Fruit fly (Drosophila melanogaster): Measurements from ENCODE around the gene nrv2.
A peak's percentile ranks its signal among the peaks of the same experiment; 100 is the strongest.

nrv2 gene

dm6 chr2L:6787029-6787972 lies 11.4 kb downstream of the nrv2 start (continued):
- TF ChIP-seq Ada2b (GFP tag; IDR thresholded peaks at IDR 0.05) = peak; percentile 83
- peak; percentile 9; the same call in 1 of the 2 replicates for TF ChIP-seq bowl (GFP tag; IDR thresholded peaks at IDR 0.05)
- peak; percentile 97 for TF ChIP-seq Six4 (GFP tag; optimal IDR thresholded peaks at IDR 0.05)
- peak; percentile 99 for TF ChIP-seq CG30403 (GFP tag; optimal IDR thresholded peaks at IDR 0.05)
- peak; percentile 95 for TF ChIP-seq Atf3 (GFP tag; optimal IDR thresholded peaks at IDR 0.05)
- TF ChIP-seq CG1602 (GFP tag; optimal IDR thresholded peaks at IDR 0.05) = peak; percentile 94
- TF ChIP-seq MESR4 (GFP tag; optimal IDR thresholded peaks at IDR 0.05) = peak; percentile 0
- TF ChIP-seq NC2α (GFP tag; optimal IDR thresholded peaks at IDR 0.05) = peak; percentile 86
- TF ChIP-seq da (GFP tag; optimal IDR thresholded peaks at IDR 0.05) = peak; percentile 95
- TF ChIP-seq CG8281 (tag; optimal IDR thresholded peaks at IDR 0.05) = peak; percentile 87
- peak; percentile 84 for TF ChIP-seq CG18011 (GFP tag; optimal IDR thresholded peaks at IDR 0.05)
- TF ChIP-seq CG2129 (GFP tag; IDR thresholded peaks at IDR 0.05; ENCODE audit: partially characterized antibody) = no peak
- peak; percentile 79 for TF ChIP-seq YL-1 (GFP tag; optimal IDR thresholded peaks at IDR 0.05)
- TF ChIP-seq BEAF-32 (GFP tag; optimal IDR thresholded peaks at IDR 0.05) = peak; percentile 18
- TF ChIP-seq CG12299 (tag; optimal IDR thresholded peaks at IDR 0.05) = peak; percentile 91
- TF ChIP-seq CG9437 (GFP tag; optimal IDR thresholded peaks at IDR 0.05) = peak; percentile 97
- TF ChIP-seq her (GFP tag; optimal IDR thresholded peaks at IDR 0.05) = peak; percentile 94
- TF ChIP-seq zfh1 (GFP tag; IDR thresholded peaks at IDR 0.05) = peak; percentile 85
- TF ChIP-seq salm (tag; optimal IDR thresholded peaks at IDR 0.05) = peak; percentile 80
- TF ChIP-seq CG4617 (GFP tag; optimal IDR thresholded peaks at IDR 0.05; ENCODE audit: borderline replicate concordance) = peak; percentile 74
- peak; percentile 94 for TF ChIP-seq chinmo (GFP tag; IDR thresholded peaks at IDR 0.05; ENCODE audit: partially characterized antibody)
- TF ChIP-seq gcm (GFP tag; optimal IDR thresholded peaks at IDR 0.05) = peak; percentile 86
- peak; percentile 55; the same call in 1 of the 2 replicates for TF ChIP-seq Dip2 (GFP tag; IDR thresholded peaks at IDR 0.05)
- TF ChIP-seq CG11247 (GFP tag; IDR thresholded peaks at IDR 0.05) = peak; percentile 73
- peak; percentile 78 for TF ChIP-seq sd (tag; optimal IDR thresholded peaks at IDR 0.05)
- peak; percentile 92 to 96 for TF ChIP-seq chif (GFP tag; optimal IDR thresholded peaks at IDR 0.05)
- no peak for TF ChIP-seq nerfin-2 (GFP tag; IDR thresholded peaks at IDR 0.05; ENCODE audit: partially characterized antibody)
- no peak for TF ChIP-seq bbx (GFP tag; IDR thresholded peaks at IDR 0.05; ENCODE audit: partially characterized antibody)
- TF ChIP-seq CG9797 (GFP tag; optimal IDR thresholded peaks at IDR 0.05) = peak; percentile 10
- TF ChIP-seq crp (GFP tag; optimal IDR thresholded peaks at IDR 0.05) = peak; percentile 38 to 75
- TF ChIP-seq Trl (optimal IDR thresholded peaks at IDR 0.05) = peak; percentile 90 to 99
- TF ChIP-seq Trl (GFP tag; optimal IDR thresholded peaks at IDR 0.05) = peak; percentile 96
- peak; percentile 95 for TF ChIP-seq CG6854 (GFP tag; optimal IDR thresholded peaks at IDR 0.05)
- peak; percentile 95 for TF ChIP-seq CG11723 (GFP tag; optimal IDR thresholded peaks at IDR 0.05)
- peak; percentile 95 for TF ChIP-seq Xbp1 (GFP tag; optimal IDR thresholded peaks at IDR 0.05)
- peak; percentile 65 for TF ChIP-seq CG43689 (GFP tag; IDR thresholded peaks at IDR 0.05)
- TF ChIP-seq slbo (GFP tag; IDR thresholded peaks at IDR 0.05) = peak; percentile 90
- TF ChIP-seq CG12236 (GFP tag; optimal IDR thresholded peaks at IDR 0.05) = peak; percentile 97
- TF ChIP-seq ind (GFP tag; optimal IDR thresholded peaks at IDR 0.05) = peak; percentile 97
- TF ChIP-seq dm (GFP tag; optimal IDR thresholded peaks at IDR 0.05) = peak; percentile 94
- peak; percentile 66 for TF ChIP-seq CG11085 (GFP tag; IDR thresholded peaks at IDR 0.05)
- TF ChIP-seq CG12155 (GFP tag; optimal IDR thresholded peaks at IDR 0.05) = peak; percentile 91
- peak; percentile 63 for TF ChIP-seq CG16813 (GFP tag; IDR thresholded peaks at IDR 0.05; ENCODE audit: partially characterized antibody)
- TF ChIP-seq pita (GFP tag; optimal IDR thresholded peaks at IDR 0.05) = no peak
- peak; percentile 88 for TF ChIP-seq Asciz (GFP tag; optimal IDR thresholded peaks at IDR 0.05)
- peak; percentile 93 for TF ChIP-seq Fer1 (GFP tag; optimal IDR thresholded peaks at IDR 0.05)
- peak; percentile 97 for TF ChIP-seq CG7786 (GFP tag; optimal IDR thresholded peaks at IDR 0.05)
- TF ChIP-seq CG2712 (tag; optimal IDR thresholded peaks at IDR 0.05) = peak; percentile 95
